Worm (Caenorhabditis elegans): ENCODE data around the gene F37A8.5.
A peak's percentile ranks its signal among the peaks of the same experiment; 100 is the strongest.

DNA sequence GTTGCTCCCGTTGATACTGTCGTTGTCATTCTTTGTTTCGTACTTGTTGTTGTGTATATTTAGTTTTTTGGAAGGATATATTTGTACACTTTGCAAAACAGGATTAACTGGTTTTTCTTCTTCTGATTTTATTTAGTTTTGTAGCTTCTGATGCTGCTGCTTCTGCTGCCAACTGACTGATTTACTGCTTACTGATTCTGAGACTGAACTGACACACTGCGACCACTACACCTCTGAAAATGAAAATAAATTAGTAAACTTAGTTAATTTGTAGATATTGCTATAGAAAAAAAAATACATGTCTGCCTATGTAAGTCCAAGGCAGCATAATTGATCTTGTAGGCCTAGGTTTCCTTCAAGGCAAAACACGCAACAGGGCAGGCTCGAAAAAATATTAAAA is 16.3 kb downstream of the F37A8.5 start, which contains the start of gene R10E9.4:
- TF ChIP-seq ama-1 (optimal IDR thresholded peaks at IDR 0.05) (no peak), skn-1 (tag; optimal IDR thresholded peaks at IDR 0.05) (no peak), ces-1 (GFP tag; optimal IDR thresholded peaks at IDR 0.05) (no peak), aha-1 (tag) (peak; percentile 41), mxl-3 (GFP tag; optimal IDR thresholded peaks at IDR 0.05) (no peak), tag-97 (GFP tag; IDR thresholded peaks at IDR 0.05) (no peak), nhr-25 (tag; optimal IDR thresholded peaks at IDR 0.05; ENCODE audit: borderline replicate concordance, insufficient read depth) (no peak), snpc-4 (tag; optimal IDR thresholded peaks at IDR 0.05) (no peak), dve-1 (tag; optimal IDR thresholded peaks at IDR 0.05; ENCODE audit: insufficient read depth) (no peak), lin-39 (tag; optimal IDR thresholded peaks at IDR 0.05) (no peak), zag-1 (tag; optimal IDR thresholded peaks at IDR 0.05) (no peak)
